Worm (Caenorhabditis elegans) whole organism, L3 larva: ENCODE results near the gene irld-65.
A peak's percentile ranks its signal among the peaks of the same experiment; 100 is the strongest.

Source experiments
- ZK546.5 ChIP-seq: sonication (generic microtip); optimal IDR thresholded peaks from 2 replicates; lab custom pipeline; 2017; ENCODE audit warnings: missing biosample characterization, missing genetic modification characterization
- aly-2 ChIP-seq: fragments of 150-350 bp; optimal IDR thresholded peaks from 2 replicates; lab custom pipeline; 2014; ENCODE audit warnings: missing biosample characterization, missing genetic modification characterization
- ceh-28 ChIP-seq: fragments of 150-350 bp; optimal IDR thresholded peaks from 2 replicates; lab custom pipeline; 2014; ENCODE audit warnings: missing biosample characterization, missing genetic modification reagents, missing genetic modification characterization
- ceh-82 ChIP-seq: fragments of 150-350 bp; optimal IDR thresholded peaks from 2 replicates; lab custom pipeline; 2014; ENCODE audit warnings: missing biosample characterization, missing genetic modification characterization
- daf-12 ChIP-seq: fragments of 150-350 bp; optimal IDR thresholded peaks from 2 replicates; lab custom pipeline; 2014; ENCODE audit warnings: missing biosample characterization, missing genetic modification reagents, missing genetic modification characterization
- egl-27 ChIP-seq: sonication (generic microtip); optimal IDR thresholded peaks from 4 replicates; lab custom pipeline; 2017; ENCODE audit warnings: missing biosample characterization, missing genetic modification reagents, missing genetic modification characterization
- elt-2 ChIP-seq: sonication (generic microtip); optimal IDR thresholded peaks from 2 replicates; lab custom pipeline; 2016; ENCODE audit warnings: missing genetic modification reagents, mild to moderate bottlenecking, missing genetic modification characterization, missing compliant biosample characterization
- eor-1 ChIP-seq, 2 experiments: fragments of 150-350 bp; optimal IDR thresholded peaks; 2 replicates each; lab custom pipeline; 2014 to 2018; ENCODE audit warnings: missing biosample characterization in 2 of 2, missing genetic modification characterization in 2 of 2
- jun-1 ChIP-seq: fragments of 150-350 bp; optimal IDR thresholded peaks from 2 replicates; lab custom pipeline; 2014; ENCODE audit warnings: missing biosample characterization, missing genetic modification reagents, missing genetic modification characterization
- nhr-11 ChIP-seq: fragments of 150-350 bp; optimal IDR thresholded peaks from 2 replicates; lab custom pipeline; 2014; ENCODE audit warnings: missing biosample characterization, missing genetic modification characterization
- nhr-23 ChIP-seq: fragments of 150-350 bp; optimal IDR thresholded peaks from 2 replicates; lab custom pipeline; 2014; ENCODE audit warnings: missing biosample characterization, missing genetic modification reagents, missing genetic modification characterization
- nhr-237 ChIP-seq: fragments of 150-350 bp; optimal IDR thresholded peaks from 2 replicates; lab custom pipeline; 2014; ENCODE audit warnings: missing biosample characterization, missing genetic modification characterization
- nhr-28 ChIP-seq: fragments of 150-350 bp; optimal IDR thresholded peaks from 2 replicates; lab custom pipeline; 2014; ENCODE audit warnings: missing biosample characterization, missing genetic modification characterization
- nhr-43 ChIP-seq: sonication (generic microtip); optimal IDR thresholded peaks from 2 replicates; lab custom pipeline; 2016; ENCODE audit warnings: mild to moderate bottlenecking, missing genetic modification characterization, missing compliant biosample characterization; ENCODE audit not compliant: poor library complexity, severe bottlenecking
- nhr-67 ChIP-seq: fragments of 150-350 bp; optimal IDR thresholded peaks from 2 replicates; lab custom pipeline; 2014; ENCODE audit warnings: missing biosample characterization, missing genetic modification characterization
- nhr-77 ChIP-seq: fragments of 150-350 bp; optimal IDR thresholded peaks from 2 replicates; lab custom pipeline; 2014; ENCODE audit warnings: missing biosample characterization, missing genetic modification characterization
- pha-4 ChIP-seq: fragments of 150-350 bp; optimal IDR thresholded peaks from 2 replicates; lab custom pipeline; 2014; ENCODE audit warnings: missing biosample characterization, missing genetic modification reagents, missing genetic modification characterization
- pqm-1 ChIP-seq: fragments of 150-350 bp; optimal IDR thresholded peaks from 2 replicates; lab custom pipeline; 2017; ENCODE audit warnings: missing biosample characterization, missing genetic modification characterization, inconsistent platforms
- sea-2 ChIP-seq: fragments of 150-350 bp; sonication (generic microtip); optimal IDR thresholded peaks from 4 replicates; lab custom pipeline; 2014; ENCODE audit warnings: missing biosample characterization, missing genetic modification reagents, missing genetic modification characterization
- skn-1 ChIP-seq: fragments of 150-350 bp; optimal IDR thresholded peaks from 2 replicates; lab custom pipeline; 2014; ENCODE audit warnings: missing biosample characterization, missing genetic modification characterization
- snpc-4 ChIP-seq: fragments of 150-350 bp; optimal IDR thresholded peaks from 2 replicates; lab custom pipeline; 2014; ENCODE audit warnings: missing biosample characterization, missing genetic modification characterization
- tbx-2 ChIP-seq: sonication (generic microtip); optimal IDR thresholded peaks from 2 replicates; lab custom pipeline; 2016; ENCODE audit warnings: mild to moderate bottlenecking, missing genetic modification characterization, missing compliant biosample characterization
- zag-1 ChIP-seq: fragments of 150-350 bp; optimal IDR thresholded peaks from 2 replicates; lab custom pipeline; 2014; ENCODE audit warnings: missing biosample characterization, missing genetic modification characterization
- ztf-11 ChIP-seq: fragments of 150-350 bp; optimal IDR thresholded peaks from 2 replicates; lab custom pipeline; 2014; ENCODE audit warnings: missing biosample characterization, missing genetic modification characterization
- ztf-4 ChIP-seq: fragments of 150-350 bp; optimal IDR thresholded peaks from 2 replicates; lab custom pipeline; 2014; ENCODE audit warnings: missing biosample characterization, missing genetic modification characterization

Gene irld-65

ce11 chrII:2888957-2889630, 48.7 kb downstream of the irld-65 start, which contains the start of gene pinn-1 (continued):
- TF ChIP-seq nhr-77 (tag; lab: Kevin White, UChicago) (peak; percentile 9), nhr-237 (no peak), nhr-23 (tag; lab: Kevin White, UChicago) (peak; percentile 89), zag-1 (tag; lab: Kevin White, UChicago) (no peak), nhr-11 (no peak), pha-4 (peak; percentile 90), sea-2 (GFP tag; lab: Kevin White, UChicago) (no peak), nhr-67 (tag; lab: Kevin White, UChicago) (no peak), ceh-28 (tag; lab: Kevin White, UChicago) (peak; percentile 88), tbx-2 (tag; lab: Kevin White, UChicago) (peak; percentile 58), ztf-11 (tag; lab: Kevin White, UChicago) (no peak), ceh-82 (tag; lab: Kevin White, UChicago) (peak; percentile 84), egl-27 (peak; percentile 28), eor-1 (tag; optimal IDR thresholded peaks at IDR 0.05; lab: Kevin White, UChicago) (no peak)

ce11 chrII:2885518-2886449, 52.0 kb downstream of the irld-65 start:
- TF ChIP-seq skn-1 (tag; lab: Kevin White, UChicago) (no peak), ceh-28 (tag; lab: Kevin White, UChicago) (peak; percentile 94), ceh-82 (tag; lab: Kevin White, UChicago) (no peak), snpc-4 (no peak), daf-12 (tag; lab: Kevin White, UChicago) (no peak), aly-2 (tag; lab: Kevin White, UChicago) (no peak)

ce11 chrII:2884810-2885209, 52.9 kb downstream of the irld-65 start, which contains the start of gene pigw-1:
pigw-1 (minus strand) TSS chrII:2884910.
- TF ChIP-seq nhr-28 (no peak), ZK546.5 (tag; lab: Kevin White, UChicago) (no peak), jun-1 (tag; lab: Kevin White, UChicago) (no peak), nhr-77 (tag; lab: Kevin White, UChicago) (no peak), nhr-43 (tag; lab: Kevin White, UChicago) (no peak), elt-2 (no peak), ztf-4 (tag; lab: Kevin White, UChicago) (no peak), daf-12 (tag; lab: Kevin White, UChicago) (no peak), pqm-1 (tag; lab: Kevin White, UChicago) (no peak), nhr-23 (tag; lab: Kevin White, UChicago) (no peak), zag-1 (tag; lab: Kevin White, UChicago) (no peak)
